Fruit fly (Drosophila melanogaster) whole organism, embryonic: Measurements from ENCODE around the gene beat-IIa.

ENCODE experiments used
- Aef1 ChIP-seq: fragments of 200-800 bp; sonication (Bioruptor generic); IDR thresholded peaks from 3 replicates; pipeline ENCODE4 v1.3.6; 2022; ENCODE audit warnings: missing biosample characterization, missing genetic modification characterization
- CG10147 ChIP-seq: fragments of 200-800 bp; sonication (Bioruptor generic); optimal IDR thresholded peaks from 2 replicates; lab custom pipeline; 2019; ENCODE audit warnings: missing biosample characterization, mild to moderate bottlenecking, missing genetic modification characterization, moderate library complexity
- CG1024 ChIP-seq: fragments of 200-800 bp; sonication (Bioruptor generic); IDR thresholded peaks from 2 replicates; pipeline ENCODE4 v1.3.6; 2022; ENCODE audit warnings: missing biosample characterization, missing genetic modification characterization
- CG10267 ChIP-seq: fragments of 200-800 bp; sonication (Bioruptor generic); optimal IDR thresholded peaks from 2 replicates; lab custom pipeline; 2018; ENCODE audit warnings: missing biosample characterization, mild to moderate bottlenecking, missing genetic modification characterization, moderate library complexity
- CG12104 ChIP-seq: fragments of 200-800 bp; sonication (Bioruptor generic); optimal IDR thresholded peaks from 3 replicates; lab custom pipeline; 2016; ENCODE audit warnings: missing biosample characterization, missing genetic modification characterization
- CG12155 ChIP-seq: fragments of 200-800 bp; sonication (Bioruptor generic); optimal IDR thresholded peaks from 3 replicates; lab custom pipeline; 2016; ENCODE audit warnings: missing biosample characterization, missing genetic modification characterization
- CG14050 ChIP-seq: fragments of 200-800 bp; sonication (Bioruptor generic); IDR thresholded peaks from 3 replicates; pipeline ENCODE4 v1.3.6; 2022; ENCODE audit warnings: missing biosample characterization, missing genetic modification characterization
- CG14441 ChIP-seq: fragments of 200-800 bp; sonication (Bioruptor generic); IDR thresholded peaks from 2 replicates; pipeline ENCODE4 v1.3.6; 2022; ENCODE audit warnings: missing biosample characterization, missing genetic modification characterization
- CG15514 ChIP-seq: fragments of 200-800 bp; sonication (Bioruptor generic); optimal IDR thresholded peaks from 3 replicates; lab custom pipeline; 2017; ENCODE audit warnings: missing biosample characterization, missing genetic modification characterization, mild to moderate bottlenecking, moderate library complexity, missing genetic modification reagents
- CG1647 ChIP-seq: fragments of 200-800 bp; sonication (Bioruptor generic); optimal IDR thresholded peaks from 3 replicates; lab custom pipeline; 2016; ENCODE audit warnings: missing biosample characterization, missing genetic modification characterization
- CG17328 ChIP-seq: fragments of 200-800 bp; sonication (Bioruptor generic); IDR thresholded peaks from 2 replicates; pipeline ENCODE4 v1.3.6; 2022; ENCODE audit warnings: missing biosample characterization, missing genetic modification characterization
- CG2678 ChIP-seq: fragments of 200-800 bp; sonication (Bioruptor generic); optimal IDR thresholded peaks from 3 replicates; lab custom pipeline; 2019; ENCODE audit warnings: missing biosample characterization, mild to moderate bottlenecking, missing genetic modification characterization, moderate library complexity
- CG4820 ChIP-seq: fragments of 200-800 bp; sonication (Bioruptor generic); optimal IDR thresholded peaks from 3 replicates; lab custom pipeline; 2016; ENCODE audit warnings: missing biosample characterization, missing genetic modification characterization
- CG6854 ChIP-seq: fragments of 200-800 bp; sonication (Bioruptor generic); optimal IDR thresholded peaks from 3 replicates; lab custom pipeline; 2017; ENCODE audit warnings: missing biosample characterization, mild to moderate bottlenecking, missing genetic modification characterization
- CG8359 ChIP-seq: fragments of 200-800 bp; sonication (Bioruptor generic); optimal IDR thresholded peaks from 2 replicates; lab custom pipeline; 2017; ENCODE audit warnings: missing biosample characterization, mild to moderate bottlenecking, missing genetic modification characterization, borderline replicate concordance
- CG8388 ChIP-seq: fragments of 200-800 bp; sonication (Bioruptor generic); optimal IDR thresholded peaks from 2 replicates; lab custom pipeline; 2019; ENCODE audit warnings: missing biosample characterization, mild to moderate bottlenecking, missing genetic modification characterization, moderate library complexity
- Deaf1 ChIP-seq: fragments of 200-800 bp; optimal IDR thresholded peaks from 3 replicates; lab custom pipeline; 2019; ENCODE audit warnings: missing biosample characterization, mild to moderate bottlenecking, missing genetic modification characterization, moderate library complexity
- Fer1 ChIP-seq: fragments of 200-800 bp; sonication (Bioruptor generic); optimal IDR thresholded peaks from 2 replicates; lab custom pipeline; 2017; ENCODE audit warnings: missing biosample characterization, mild to moderate bottlenecking, missing genetic modification characterization
- HHEX ChIP-seq: fragments of 200-800 bp; sonication (Bioruptor generic); optimal IDR thresholded peaks from 3 replicates; lab custom pipeline; 2017; ENCODE audit warnings: missing biosample characterization, mild to moderate bottlenecking, missing genetic modification characterization, missing genetic modification reagents
- Hr51 ChIP-seq, 2 experiments: fragments of 200-800 bp; sonication (Bioruptor generic); optimal IDR thresholded peaks; 2 replicates in 1 of 2; 3 replicates in 1 of 2; lab custom pipeline; 2016 to 2018; ENCODE audit warnings: missing biosample characterization in 2 of 2, missing genetic modification characterization in 2 of 2, mild to moderate bottlenecking in 1 of 2, moderate library complexity in 1 of 2
- MESR4 ChIP-seq: fragments of 200-800 bp; sonication (Bioruptor generic); optimal IDR thresholded peaks from 2 replicates; lab custom pipeline; 2018; ENCODE audit warnings: missing biosample characterization, mild to moderate bottlenecking, missing genetic modification characterization, moderate library complexity
- Max ChIP-seq: fragments of 200-800 bp; sonication (Bioruptor generic); optimal IDR thresholded peaks from 2 replicates; lab custom pipeline; 2016; ENCODE audit warnings: missing biosample characterization, mild to moderate bottlenecking, missing genetic modification characterization
- Meics ChIP-seq: fragments of 200-800 bp; sonication (Bioruptor generic); optimal IDR thresholded peaks from 2 replicates; lab custom pipeline; 2017; ENCODE audit warnings: missing biosample characterization, mild to moderate bottlenecking, missing genetic modification characterization
- Ptx1 ChIP-seq: fragments of 200-800 bp; sonication (Bioruptor generic); IDR thresholded peaks from 2 replicates; pipeline ENCODE4 v1.3.6; 2022; ENCODE audit warnings: missing biosample characterization, missing genetic modification characterization
- Six4 ChIP-seq: fragments of 200-800 bp; sonication (Bioruptor generic); optimal IDR thresholded peaks from 2 replicates; lab custom pipeline; 2016; ENCODE audit warnings: missing biosample characterization, missing genetic modification characterization
- Xrp1 ChIP-seq: fragments of 200-800 bp; sonication (Bioruptor generic); IDR thresholded peaks from 2 replicates; pipeline ENCODE4 v1.3.6; 2022; ENCODE audit warnings: missing biosample characterization, missing genetic modification characterization
- bab2 ChIP-seq: fragments of 200-800 bp; sonication (Bioruptor generic); optimal IDR thresholded peaks from 2 replicates; lab custom pipeline; 2016; ENCODE audit warnings: missing biosample characterization, missing genetic modification characterization
- caup ChIP-seq: fragments of 200-800 bp; sonication (Bioruptor generic); optimal IDR thresholded peaks from 3 replicates; lab custom pipeline; 2017; ENCODE audit warnings: missing biosample characterization, mild to moderate bottlenecking, missing genetic modification characterization, moderate library complexity; ENCODE audit not compliant: severe bottlenecking
- dysf ChIP-seq: fragments of 200-800 bp; sonication (Bioruptor generic); IDR thresholded peaks from 3 replicates; pipeline ENCODE4 v1.3.6; 2022; ENCODE audit warnings: missing biosample characterization, missing genetic modification characterization
- eve ChIP-seq, 2 experiments: fragments of >200 bp; optimal IDR thresholded peaks; 2 replicates each; lab custom pipeline; 2017; ENCODE audit warnings: missing biosample characterization in 2 of 2, missing genetic modification characterization in 2 of 2
- fu2 ChIP-seq: fragments of 200-800 bp; sonication (Bioruptor generic); optimal IDR thresholded peaks from 2 replicates; lab custom pipeline; 2016; ENCODE audit warnings: missing biosample characterization, missing genetic modification characterization
- gcm ChIP-seq: fragments of 200-800 bp; sonication (Bioruptor generic); optimal IDR thresholded peaks from 2 replicates; lab custom pipeline; 2019; ENCODE audit warnings: missing biosample characterization, mild to moderate bottlenecking, missing genetic modification characterization, moderate library complexity
- ind ChIP-seq: fragments of 200-800 bp; sonication (Bioruptor generic); optimal IDR thresholded peaks from 3 replicates; lab custom pipeline; 2016; ENCODE audit warnings: missing biosample characterization, missing genetic modification characterization
- kah ChIP-seq: fragments of 200-800 bp; sonication (Bioruptor generic); optimal IDR thresholded peaks from 2 replicates; lab custom pipeline; 2018; ENCODE audit warnings: missing biosample characterization, mild to moderate bottlenecking, missing genetic modification characterization
- kay ChIP-seq: fragments of 200-800 bp; sonication (Bioruptor generic); optimal IDR thresholded peaks from 2 replicates; lab custom pipeline; 2016; ENCODE audit warnings: missing biosample characterization, missing genetic modification characterization
- nau ChIP-seq: fragments of 200-800 bp; sonication (Bioruptor generic); optimal IDR thresholded peaks from 3 replicates; lab custom pipeline; 2017; ENCODE audit warnings: missing biosample characterization, mild to moderate bottlenecking, missing genetic modification characterization, missing genetic modification reagents
- nerfin-1 ChIP-seq: fragments of 200-800 bp; sonication (Bioruptor generic); optimal IDR thresholded peaks from 3 replicates; lab custom pipeline; 2019; ENCODE audit warnings: missing biosample characterization, mild to moderate bottlenecking, missing genetic modification characterization, moderate library complexity
- onecut ChIP-seq: fragments of 200-800 bp; sonication (Bioruptor generic); IDR thresholded peaks from 2 replicates; pipeline ENCODE4 v1.3.6; 2022; ENCODE audit warnings: missing biosample characterization, missing genetic modification characterization
- pb ChIP-seq: fragments of 200-800 bp; sonication (Bioruptor generic); optimal IDR thresholded peaks from 3 replicates; lab custom pipeline; 2016; ENCODE audit warnings: missing biosample characterization, missing genetic modification characterization
- pfk ChIP-seq: fragments of 200-800 bp; sonication (Bioruptor generic); optimal IDR thresholded peaks from 2 replicates; lab custom pipeline; 2018; ENCODE audit warnings: missing biosample characterization, mild to moderate bottlenecking, missing genetic modification characterization, moderate library complexity
- phol ChIP-seq: fragments of 200-800 bp; sonication (Bioruptor generic); optimal IDR thresholded peaks from 3 replicates; lab custom pipeline; 2018; ENCODE audit warnings: missing biosample characterization, mild to moderate bottlenecking, missing genetic modification characterization, moderate library complexity
- pnt ChIP-seq: fragments of 200-800 bp; sonication (Bioruptor generic); optimal IDR thresholded peaks from 3 replicates; lab custom pipeline; 2016; ENCODE audit warnings: missing biosample characterization, missing genetic modification characterization
- pum ChIP-seq: fragments of 200-800 bp; sonication (Bioruptor generic); optimal IDR thresholded peaks from 2 replicates; lab custom pipeline; 2016; ENCODE audit warnings: missing biosample characterization, missing genetic modification characterization
- row ChIP-seq: fragments of 200-800 bp; sonication (Bioruptor generic); IDR thresholded peaks from 3 replicates; pipeline ENCODE4 v1.3.6; 2022; ENCODE audit warnings: missing biosample characterization, missing genetic modification characterization
- so ChIP-seq: fragments of 200-800 bp; sonication (Bioruptor generic); IDR thresholded peaks from 3 replicates; pipeline ENCODE4 v1.3.6; 2022; ENCODE audit warnings: missing biosample characterization, missing genetic modification characterization
- tap ChIP-seq: fragments of 200-800 bp; optimal IDR thresholded peaks from 3 replicates; lab custom pipeline; 2019; ENCODE audit warnings: missing biosample characterization, mild to moderate bottlenecking, missing genetic modification characterization, moderate library complexity
- tin ChIP-seq: fragments of 200-800 bp; sonication (Bioruptor generic); optimal IDR thresholded peaks from 3 replicates; lab custom pipeline; 2016; ENCODE audit warnings: missing biosample characterization, missing genetic modification characterization
- ttk ChIP-seq: fragments of 200-800 bp; sonication (Bioruptor generic); IDR thresholded peaks from 2 replicates; pipeline ENCODE4 v2.1.2; 2022; ENCODE audit warnings: missing biosample characterization, missing genetic modification characterization
- twi ChIP-seq: fragments of 200-800 bp; optimal IDR thresholded peaks from 2 replicates; lab custom pipeline; 2019; ENCODE audit warnings: missing biosample characterization, mild to moderate bottlenecking, missing genetic modification characterization, moderate library complexity
- vvl ChIP-seq: fragments of 200-800 bp; sonication (Bioruptor generic); IDR thresholded peaks from 2 replicates; pipeline ENCODE4 v1.3.6; 2022; ENCODE audit warnings: missing biosample characterization, missing genetic modification characterization

Gene beat-IIa

DNA sequence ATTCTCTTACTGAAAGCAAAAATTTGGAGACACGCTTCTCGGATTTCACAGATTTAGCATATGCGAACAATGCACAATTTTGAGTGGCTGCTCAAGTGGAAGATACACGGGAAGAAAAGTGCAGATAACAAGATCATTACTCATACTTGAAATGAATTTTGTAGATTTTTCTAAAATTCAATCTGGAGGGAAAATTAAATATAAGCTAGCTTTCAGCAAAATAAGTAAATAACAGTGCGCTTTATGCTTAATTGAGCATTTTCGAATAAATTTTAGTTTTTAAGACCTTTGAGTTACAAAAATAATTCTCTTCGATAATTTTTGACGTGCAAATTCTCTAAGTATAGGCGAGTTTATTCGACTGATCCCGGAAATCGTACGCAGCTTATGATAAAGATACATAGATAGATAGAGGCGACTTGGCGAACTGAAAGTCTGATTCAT lies 34.8 kb upstream of the beat-IIa start (continued):
- TF ChIP-seq CG14441 (GFP tag; lab: Robert Waterston, UW) = peak; percentile 38; the same call in 1 of the 2 replicates
- TF ChIP-seq fu2 = no peak
- peak; percentile 4 for TF ChIP-seq caup (GFP tag; lab: Kevin White, UChicago)
- TF ChIP-seq CG15514 (GFP tag; lab: Kevin White, UChicago) = peak; percentile 35
- TF ChIP-seq CG8388 (GFP tag; lab: Kevin White, UChicago) = peak; percentile 40
- TF ChIP-seq CG17328 (GFP tag; lab: Robert Waterston, UW) = no peak
- TF ChIP-seq CG4820 (GFP tag; lab: Kevin White, UChicago) = peak; percentile 51
- peak; percentile 41 for TF ChIP-seq pb (GFP tag; lab: Kevin White, UChicago)
- TF ChIP-seq twi (tag; lab: Kevin White, UChicago) = peak; percentile 79
- no peak for TF ChIP-seq MESR4 (GFP tag; lab: Kevin White, UChicago)
- TF ChIP-seq ttk = peak; percentile 16; the same call in 1 of the 2 replicates
- peak; percentile 30 for TF ChIP-seq ind (GFP tag; lab: Kevin White, UChicago)
- peak; percentile 77 for TF ChIP-seq phol (tag; lab: Kevin White, UChicago)
- peak; percentile 49 for TF ChIP-seq CG2678
- peak; percentile 57 for TF ChIP-seq tin (GFP tag; lab: Kevin White, UChicago)
- TF ChIP-seq pfk = no peak
- no peak for TF ChIP-seq CG12155 (GFP tag; lab: Kevin White, UChicago)
- peak; percentile 47 for TF ChIP-seq Six4
- TF ChIP-seq vvl (GFP tag; lab: Robert Waterston, UW) = no peak
- TF ChIP-seq CG10267 = peak; percentile 55
- TF ChIP-seq Deaf1 (tag; lab: Kevin White, UChicago) = peak; percentile 8
- peak; percentile 43; the same call in 1 of the 2 replicates for TF ChIP-seq Ptx1 (GFP tag; lab: Robert Waterston, UW)
- peak; percentile 56 for TF ChIP-seq nau
- peak; percentile 25; the same call in 2 of the 3 replicates for TF ChIP-seq Aef1 (GFP tag; lab: Robert Waterston, UW)
- 0 out of 2 replicates have a peak, but pooled peaks have one; percentile 17 for TF ChIP-seq CG1024 (GFP tag; lab: Robert Waterston, UW)
- TF ChIP-seq dysf = peak; percentile 55; the same call in 2 of the 3 replicates
- TF ChIP-seq so (GFP tag; lab: Robert Waterston, UW) = no peak
- peak; percentile 57; the same call in 1 of the 2 replicates for TF ChIP-seq Xrp1 (GFP tag; lab: Robert Waterston, UW)
- peak; percentile 49 for TF ChIP-seq CG10147 (GFP tag; lab: Kevin White, UChicago)
- TF ChIP-seq tap (tag; lab: Kevin White, UChicago) = peak; percentile 17
- peak in 1 of 2 experiments; percentile 61 for TF ChIP-seq eve (GFP tag; optimal IDR thresholded peaks at IDR 0.05; lab: Kevin White, UChicago)
- TF ChIP-seq pnt (GFP tag; lab: Kevin White, UChicago) = peak; percentile 60
- peak; percentile 49 for TF ChIP-seq nerfin-1 (tag; lab: Kevin White, UChicago)
- TF ChIP-seq Fer1 = peak; percentile 54
- peak; percentile 50 for TF ChIP-seq CG8359
- TF ChIP-seq row (GFP tag; lab: Robert Waterston, UW) = peak; percentile 34; the same call in 2 of the 3 replicates
- TF ChIP-seq Hr51 (GFP tag; optimal IDR thresholded peaks at IDR 0.05; lab: Kevin White, UChicago) = peak in 1 of 2 experiments; percentile 22
- peak; percentile 13 for TF ChIP-seq kah (GFP tag; lab: Kevin White, UChicago)
- TF ChIP-seq HHEX = peak; percentile 60
- TF ChIP-seq kay (GFP tag; lab: Kevin White, UChicago) = no peak
- TF ChIP-seq gcm (GFP tag; lab: Kevin White, UChicago) = peak; percentile 8
- no peak for TF ChIP-seq onecut
- TF ChIP-seq CG12104 = peak; percentile 49
- TF ChIP-seq pum (GFP tag; lab: Kevin White, UChicago) = no peak
- TF ChIP-seq CG6854 (GFP tag; lab: Kevin White, UChicago) = peak; percentile 17
- peak; percentile 17 for TF ChIP-seq Max (GFP tag; lab: Kevin White, UChicago)
- TF ChIP-seq bab2 = peak; percentile 58
- TF ChIP-seq CG1647 (GFP tag; lab: Kevin White, UChicago) = no peak
- TF ChIP-seq Meics = peak; percentile 50
- peak; percentile 19; the same call in 1 of the 3 replicates for TF ChIP-seq CG14050 (GFP tag; lab: Robert Waterston, UW)
